Worm (Caenorhabditis elegans) whole organism, midembryonic: ENCODE data around the gene srh-92.

Experiments
- T22C8.4 ChIP-seq: fragments of 200-800 bp; sonication (Bioruptor generic); IDR thresholded peaks from 2 replicates; pipeline ENCODE4 v1.3.6; 2022; ENCODE audit warnings: missing genetic modification characterization, missing compliant biosample characterization
- med-1 ChIP-seq: sonication (generic microtip); optimal IDR thresholded peaks from 2 replicates; lab custom pipeline; 2017; ENCODE audit warnings: missing genetic modification characterization, mild to moderate bottlenecking, missing compliant biosample characterization, antibody characterized with exemption, missing genetic modification reagents; ENCODE audit not compliant: insufficient read depth
- tab-1 ChIP-seq: fragments of 200-800 bp; sonication (Bioruptor generic); IDR thresholded peaks from 2 replicates; pipeline ENCODE4 v1.3.6; 2022; ENCODE audit warnings: missing genetic modification characterization, missing compliant biosample characterization
- ztf-29 ChIP-seq: fragments of 200-800 bp; sonication (Bioruptor generic); IDR thresholded peaks from 2 replicates; pipeline ENCODE4 v1.3.6; 2022; ENCODE audit warnings: missing genetic modification reagents, missing genetic modification characterization, missing compliant biosample characterization

- no peak for TF ChIP-seq ztf-29 (GFP tag; lab: Robert Waterston, UW)
- TF ChIP-seq med-1 (GFP tag; lab: Kevin White, UChicago): no peak
- no peak for TF ChIP-seq tab-1
- TF ChIP-seq T22C8.4 (GFP tag; lab: Robert Waterston, UW): no peak
These were observed 32.1 kb upstream of the srh-92 start, which contains the start of gene srbc-10 for ce11 chrV:7492924-7493323.
